Fruit fly (Drosophila melanogaster) whole organism, pupa: ENCODE measurements around the gene CG31805.

Source experiments
- CG10348 ChIP-seq: fragments of 200-800 bp; sonication (Bioruptor generic); IDR thresholded peaks from 2 replicates; pipeline ENCODE4 v1.3.6; 2022; ENCODE audit warnings: missing biosample characterization, missing genetic modification characterization
- CG13204 ChIP-seq: fragments of 200-800 bp; sonication (Bioruptor generic); optimal IDR thresholded peaks from 2 replicates; lab custom pipeline; 2018; ENCODE audit warnings: missing biosample characterization, mild to moderate bottlenecking, missing genetic modification characterization, moderate library complexity
- CG15710 ChIP-seq: fragments of 200-800 bp; sonication (Bioruptor generic); optimal IDR thresholded peaks from 2 replicates; lab custom pipeline; 2018; ENCODE audit warnings: missing biosample characterization, mild to moderate bottlenecking, missing genetic modification characterization, moderate library complexity
- CG34367 ChIP-seq: fragments of 200-800 bp; sonication (Bioruptor generic); optimal IDR thresholded peaks from 2 replicates; lab custom pipeline; 2018; ENCODE audit warnings: missing biosample characterization, mild to moderate bottlenecking, missing genetic modification characterization
- CG8301 ChIP-seq: fragments of 200-800 bp; sonication (Bioruptor generic); optimal IDR thresholded peaks from 2 replicates; lab custom pipeline; 2018; ENCODE audit warnings: missing biosample characterization, mild to moderate bottlenecking, missing genetic modification characterization
- EcR ChIP-seq: fragments of 200-800 bp; sonication (Bioruptor generic); optimal IDR thresholded peaks from 3 replicates; lab custom pipeline; 2019; ENCODE audit warnings: missing biosample characterization, missing genetic modification characterization, mild to moderate bottlenecking, moderate library complexity, missing genetic modification reagents
- Snoo ChIP-seq: fragments of 200-800 bp; sonication (Bioruptor generic); optimal IDR thresholded peaks from 3 replicates; lab custom pipeline; 2017; ENCODE audit warnings: missing biosample characterization, mild to moderate bottlenecking, missing genetic modification characterization, inconsistent platforms
- rn ChIP-seq: fragments of 200-800 bp; sonication (Bioruptor generic); IDR thresholded peaks from 2 replicates; pipeline ENCODE4 v1.3.6; 2022; ENCODE audit warnings: missing biosample characterization, missing genetic modification characterization

- TF ChIP-seq CG34367, result no peak
- TF ChIP-seq Snoo (tag; lab: Kevin White, UChicago), result no peak
- TF ChIP-seq EcR, result no peak
- no peak for TF ChIP-seq rn
- no peak for TF ChIP-seq CG15710 (tag; lab: Kevin White, UChicago)
- TF ChIP-seq CG10348 (GFP tag; lab: Robert Waterston, UW), result 0 out of 2 replicates have a peak, but pooled peaks have one; percentile 13
- peak; percentile 46 for TF ChIP-seq CG8301 (tag; lab: Kevin White, UChicago)
- no peak for TF ChIP-seq CG13204 (GFP tag; lab: Kevin White, UChicago)
Measured at dm6 chr2L:16868897-16869324, 31.4 kb downstream of the CG31805 start.
